Fruit fly (Drosophila melanogaster) whole organism, embryonic: ENCODE measurements around the gene CG11454.

Experiments
- BEAF-32 ChIP-seq: fragments of 200-800 bp; sonication (Bioruptor generic); optimal IDR thresholded peaks from 3 replicates; lab custom pipeline; 2017; ENCODE audit warnings: missing biosample characterization, missing genetic modification characterization, mild to moderate bottlenecking, moderate library complexity, missing genetic modification reagents
- Bgb ChIP-seq: fragments of 200-800 bp; sonication (Bioruptor generic); IDR thresholded peaks from 2 replicates; pipeline ENCODE4 v1.3.6; 2022; ENCODE audit warnings: missing biosample characterization, missing genetic modification characterization; ENCODE audit not compliant: partially characterized antibody
- CG10267 ChIP-seq: fragments of 200-800 bp; sonication (Bioruptor generic); optimal IDR thresholded peaks from 2 replicates; lab custom pipeline; 2018; ENCODE audit warnings: missing biosample characterization, mild to moderate bottlenecking, missing genetic modification characterization, moderate library complexity
- CG10431 ChIP-seq: fragments of 200-800 bp; sonication (Bioruptor generic); optimal IDR thresholded peaks from 3 replicates; lab custom pipeline; 2018; ENCODE audit warnings: missing biosample characterization, mild to moderate bottlenecking, missing genetic modification characterization
- CG10959 ChIP-seq: fragments of 200-800 bp; sonication (Bioruptor generic); IDR thresholded peaks from 2 replicates; pipeline ENCODE4 v1.3.6; 2022; ENCODE audit warnings: missing biosample characterization, missing genetic modification characterization
- CG11504 ChIP-seq: fragments of 200-800 bp; sonication (Bioruptor generic); optimal IDR thresholded peaks from 3 replicates; lab custom pipeline; 2019; ENCODE audit warnings: missing biosample characterization, mild to moderate bottlenecking, missing genetic modification characterization, moderate library complexity
- CG13287 ChIP-seq: fragments of 200-800 bp; sonication (Bioruptor generic); IDR thresholded peaks from 2 replicates; pipeline ENCODE4 v1.3.6; 2022; ENCODE audit warnings: missing biosample characterization, missing genetic modification characterization; ENCODE audit not compliant: partially characterized antibody
- CG14710 ChIP-seq: fragments of 200-800 bp; sonication (Bioruptor generic); optimal IDR thresholded peaks from 3 replicates; lab custom pipeline; 2019; ENCODE audit warnings: missing biosample characterization, mild to moderate bottlenecking, missing genetic modification characterization, moderate library complexity
- CG17612 ChIP-seq: fragments of 200-800 bp; sonication (Bioruptor generic); IDR thresholded peaks from 2 replicates; pipeline ENCODE4 v1.3.6; 2022; ENCODE audit warnings: missing biosample characterization, missing genetic modification characterization
- CG1832 ChIP-seq: fragments of 200-800 bp; sonication (Bioruptor generic); optimal IDR thresholded peaks from 2 replicates; lab custom pipeline; 2017; ENCODE audit warnings: missing biosample characterization, mild to moderate bottlenecking, missing genetic modification characterization, inconsistent platforms
- CG18764 ChIP-seq: fragments of 200-800 bp; sonication (Bioruptor generic); optimal IDR thresholded peaks from 3 replicates; lab custom pipeline; 2016; ENCODE audit warnings: missing biosample characterization, missing genetic modification characterization
- CG2120 ChIP-seq: fragments of 200-800 bp; sonication (Bioruptor generic); optimal IDR thresholded peaks from 3 replicates; lab custom pipeline; 2016; ENCODE audit warnings: missing biosample characterization, missing genetic modification characterization
- CG2129 ChIP-seq: fragments of 200-800 bp; sonication (Bioruptor generic); IDR thresholded peaks from 2 replicates; pipeline ENCODE4 v1.3.6; 2022; ENCODE audit warnings: missing biosample characterization, missing genetic modification characterization; ENCODE audit not compliant: partially characterized antibody
- CG2875 ChIP-seq: fragments of 200-800 bp; sonication (Bioruptor generic); optimal IDR thresholded peaks from 2 replicates; lab custom pipeline; 2017; ENCODE audit warnings: missing biosample characterization, mild to moderate bottlenecking, missing genetic modification characterization, missing genetic modification reagents
- CG3065 ChIP-seq: fragments of 200-800 bp; sonication (Bioruptor generic); optimal IDR thresholded peaks from 2 replicates; lab custom pipeline; 2016; ENCODE audit warnings: missing biosample characterization, missing genetic modification characterization
- CG43689 ChIP-seq: fragments of 200-800 bp; sonication (Bioruptor generic); IDR thresholded peaks from 2 replicates; pipeline ENCODE4 v1.3.6; 2022; ENCODE audit warnings: missing biosample characterization, missing genetic modification characterization
- CG4404 ChIP-seq: fragments of 200-800 bp; sonication (Bioruptor generic); IDR thresholded peaks from 2 replicates; pipeline ENCODE4 v1.3.6; 2022; ENCODE audit warnings: missing biosample characterization, missing genetic modification characterization
- CG6689 ChIP-seq: fragments of 200-800 bp; sonication (Bioruptor generic); IDR thresholded peaks from 2 replicates; pipeline ENCODE4 v1.3.6; 2022; ENCODE audit warnings: missing biosample characterization, missing genetic modification characterization
- CG6791 ChIP-seq: fragments of 200-800 bp; sonication (Bioruptor generic); IDR thresholded peaks from 3 replicates; pipeline ENCODE4 v1.3.6; 2022; ENCODE audit warnings: missing biosample characterization, missing genetic modification characterization; ENCODE audit not compliant: partially characterized antibody
- CG6813 ChIP-seq: fragments of 200-800 bp; sonication (Bioruptor generic); optimal IDR thresholded peaks from 2 replicates; lab custom pipeline; 2017; ENCODE audit warnings: missing biosample characterization, missing genetic modification characterization, mild to moderate bottlenecking, moderate library complexity, missing genetic modification reagents
- CG9437 ChIP-seq: fragments of 200-800 bp; sonication (Bioruptor generic); optimal IDR thresholded peaks from 2 replicates; lab custom pipeline; 2018; ENCODE audit warnings: missing biosample characterization, mild to moderate bottlenecking, missing genetic modification characterization
- CHES-1-like ChIP-seq: fragments of 200-800 bp; sonication (Bioruptor generic); optimal IDR thresholded peaks from 2 replicates; lab custom pipeline; 2016; ENCODE audit warnings: missing biosample characterization, missing genetic modification characterization
- CrebB ChIP-seq: fragments of 200-800 bp; sonication (Bioruptor generic); optimal IDR thresholded peaks from 3 replicates; lab custom pipeline; 2018; ENCODE audit warnings: missing biosample characterization, mild to moderate bottlenecking, missing genetic modification characterization
- Dek ChIP-seq: fragments of 200-800 bp; sonication (Bioruptor generic); optimal IDR thresholded peaks from 3 replicates; lab custom pipeline; 2019; ENCODE audit warnings: missing biosample characterization, mild to moderate bottlenecking, missing genetic modification characterization, moderate library complexity
- HLH4C ChIP-seq: fragments of 200-800 bp; sonication (Bioruptor generic); IDR thresholded peaks from 3 replicates; pipeline ENCODE4 v1.3.6; 2022; ENCODE audit warnings: missing biosample characterization, missing genetic modification characterization; ENCODE audit not compliant: partially characterized antibody
- HLH54F ChIP-seq: fragments of 200-800 bp; sonication (Bioruptor generic); optimal IDR thresholded peaks from 3 replicates; lab custom pipeline; 2016; ENCODE audit warnings: missing biosample characterization, missing genetic modification characterization
- Hmx ChIP-seq: fragments of 200-800 bp; sonication (Bioruptor generic); optimal IDR thresholded peaks from 2 replicates; lab custom pipeline; 2016; ENCODE audit warnings: missing biosample characterization, missing genetic modification characterization
- Optix ChIP-seq: fragments of 200-800 bp; sonication (Bioruptor generic); IDR thresholded peaks from 3 replicates; pipeline ENCODE4 v1.3.6; 2022; ENCODE audit warnings: missing biosample characterization, missing genetic modification characterization
- Sox100B ChIP-seq: fragments of 200-800 bp; sonication (Bioruptor generic); optimal IDR thresholded peaks from 3 replicates; lab custom pipeline; 2018; ENCODE audit warnings: missing biosample characterization, mild to moderate bottlenecking, missing genetic modification characterization
- abd-A ChIP-seq: fragments of 200-800 bp; sonication (Bioruptor generic); optimal IDR thresholded peaks from 3 replicates; lab custom pipeline; 2019; ENCODE audit warnings: missing biosample characterization, mild to moderate bottlenecking, missing genetic modification characterization, moderate library complexity
- bbx ChIP-seq: fragments of 200-800 bp; sonication (Bioruptor generic); IDR thresholded peaks from 2 replicates; pipeline ENCODE4 v1.3.6; 2022; ENCODE audit warnings: missing biosample characterization, missing genetic modification characterization; ENCODE audit not compliant: partially characterized antibody
- crp ChIP-seq, 2 experiments: fragments of 200-800 bp; sonication (Bioruptor generic); optimal IDR thresholded peaks; 2 replicates in 1 of 2; 3 replicates in 1 of 2; lab custom pipeline; 2017; ENCODE audit warnings: missing biosample characterization in 2 of 2, missing genetic modification characterization in 2 of 2, mild to moderate bottlenecking in 1 of 2, moderate library complexity in 1 of 2
- dimm ChIP-seq: fragments of 200-800 bp; sonication (Bioruptor generic); IDR thresholded peaks from 2 replicates; pipeline ENCODE4 v1.3.6; 2022; ENCODE audit warnings: missing biosample characterization, missing genetic modification characterization
- dmrt99B ChIP-seq: fragments of 200-800 bp; sonication (Bioruptor generic); optimal IDR thresholded peaks from 2 replicates; lab custom pipeline; 2018; ENCODE audit warnings: missing biosample characterization, mild to moderate bottlenecking, missing genetic modification characterization, moderate library complexity
- gem ChIP-seq: fragments of 200-800 bp; sonication (Bioruptor generic); optimal IDR thresholded peaks from 2 replicates; lab custom pipeline; 2019; ENCODE audit warnings: missing biosample characterization, mild to moderate bottlenecking, missing genetic modification characterization, moderate library complexity
- gfzf ChIP-seq: fragments of 200-800 bp; sonication (Bioruptor generic); optimal IDR thresholded peaks from 2 replicates; lab custom pipeline; 2016; ENCODE audit warnings: missing biosample characterization, mild to moderate bottlenecking, missing genetic modification characterization, moderate library complexity
- hb ChIP-seq: fragments of 200-800 bp; sonication (Bioruptor generic); IDR thresholded peaks from 3 replicates; pipeline ENCODE4 v1.3.6; 2022; ENCODE audit warnings: missing biosample characterization, missing genetic modification characterization; ENCODE audit not compliant: partially characterized antibody
- ind ChIP-seq: fragments of 200-800 bp; sonication (Bioruptor generic); optimal IDR thresholded peaks from 3 replicates; lab custom pipeline; 2016; ENCODE audit warnings: missing biosample characterization, missing genetic modification characterization
- jumu ChIP-seq: fragments of 200-800 bp; sonication (Bioruptor generic); optimal IDR thresholded peaks from 3 replicates; lab custom pipeline; 2016; ENCODE audit warnings: missing biosample characterization, missing genetic modification characterization
- lov ChIP-seq, 2 experiments: fragments of 200-800 bp in 1 of 2; fragments of >200 bp in 1 of 2; sonication (Bioruptor generic) in 1 of 2; IDR thresholded peaks in 1 of 2; optimal IDR thresholded peaks in 1 of 2; 2 replicates in 1 of 2; 3 replicates in 1 of 2; pipeline versions ENCODE4 v1.3.6 to Lab custom; 2017 to 2022; ENCODE audit warnings: missing biosample characterization in 1 of 2, missing genetic modification characterization in 1 of 2
- p53 ChIP-seq: fragments of 200-800 bp; sonication (Bioruptor generic); optimal IDR thresholded peaks from 2 replicates; lab custom pipeline; 2016; ENCODE audit warnings: missing biosample characterization, missing genetic modification characterization
- pho ChIP-seq: fragments of 200-800 bp; sonication (Bioruptor generic); optimal IDR thresholded peaks from 2 replicates; lab custom pipeline; 2016; ENCODE audit warnings: missing biosample characterization, missing genetic modification characterization
- salm ChIP-seq: fragments of 200-800 bp; sonication (Bioruptor generic); optimal IDR thresholded peaks from 2 replicates; lab custom pipeline; 2018; ENCODE audit warnings: missing biosample characterization, mild to moderate bottlenecking, missing genetic modification characterization
- scrt ChIP-seq: fragments of 200-800 bp; sonication (Bioruptor generic); optimal IDR thresholded peaks from 2 replicates; lab custom pipeline; 2018; ENCODE audit warnings: missing biosample characterization, mild to moderate bottlenecking, missing genetic modification characterization, moderate library complexity
- sens-2 ChIP-seq: fragments of 200-800 bp; sonication (Bioruptor generic); IDR thresholded peaks from 2 replicates; pipeline ENCODE4 v1.3.6; 2022; ENCODE audit warnings: missing biosample characterization, missing genetic modification characterization
- ssp ChIP-seq: fragments of 200-800 bp; sonication (Bioruptor generic); IDR thresholded peaks from 2 replicates; pipeline ENCODE4 v1.3.6; 2022; ENCODE audit warnings: missing biosample characterization, missing genetic modification characterization
- tio ChIP-seq: fragments of 200-800 bp; sonication (Bioruptor generic); optimal IDR thresholded peaks from 2 replicates; lab custom pipeline; 2017; ENCODE audit warnings: missing biosample characterization, missing genetic modification characterization, inconsistent platforms
- tll ChIP-seq, 2 experiments: fragments of 200-800 bp in 1 of 2; fragments of >200 bp in 1 of 2; sonication (Bioruptor generic) in 1 of 2; optimal IDR thresholded peaks; 2 replicates each; lab custom pipeline; 2017 to 2019; ENCODE audit warnings: missing biosample characterization in 2 of 2, missing genetic modification characterization in 2 of 2, mild to moderate bottlenecking in 1 of 2, moderate library complexity in 1 of 2

CG11454 gene

DNA sequence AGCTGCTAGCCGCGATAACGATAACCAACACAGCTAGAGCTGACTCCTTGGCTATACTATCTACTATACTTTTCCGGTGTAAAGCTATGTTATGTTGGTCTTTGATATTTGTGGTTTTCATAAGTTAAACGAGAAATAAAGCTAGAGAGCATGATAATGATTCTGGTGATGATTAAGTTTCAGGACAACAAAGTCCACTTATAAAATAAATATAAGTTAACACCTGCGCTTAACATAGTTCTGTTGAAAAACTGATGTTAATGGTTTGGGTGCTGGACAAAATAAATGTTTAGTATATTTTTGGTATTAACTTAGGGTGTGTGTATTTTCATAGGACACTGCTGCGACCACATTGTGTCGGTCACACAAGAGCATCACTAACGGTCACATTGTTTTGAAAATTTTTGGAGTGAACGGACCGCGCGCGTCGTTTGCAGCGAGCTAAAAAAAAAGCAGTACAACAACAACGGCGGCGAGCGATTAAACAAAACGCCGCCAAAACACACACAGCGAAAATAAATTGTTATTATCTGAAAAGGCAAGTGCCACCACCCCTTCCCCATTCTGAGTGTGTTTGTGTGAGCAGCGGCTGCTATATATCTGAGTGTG is 15.6 kb downstream of the CG11454 start, which contains the start of the genes CG33635 and spen (continued):
- TF ChIP-seq tio (GFP tag; lab: Kevin White, UChicago), result no peak
- TF ChIP-seq hb, result no peak
- TF ChIP-seq CrebB (tag; lab: Kevin White, UChicago), result peak; percentile 58
- no peak for TF ChIP-seq Hmx (GFP tag; lab: Kevin White, UChicago)
- no peak for TF ChIP-seq bbx (GFP tag; lab: Robert Waterston, UW)
- no peak for TF ChIP-seq Optix (GFP tag; lab: Robert Waterston, UW)
- TF ChIP-seq salm (tag; lab: Kevin White, UChicago), result peak; percentile 53
- no peak for TF ChIP-seq CG6791 (GFP tag; lab: Robert Waterston, UW)
- no peak for TF ChIP-seq dimm (GFP tag; lab: Robert Waterston, UW)
- peak; percentile 86 for TF ChIP-seq abd-A (tag; lab: Kevin White, UChicago)
- no peak for TF ChIP-seq HLH54F (GFP tag; lab: Kevin White, UChicago)
- TF ChIP-seq CG3065 (GFP tag; lab: Kevin White, UChicago), result no peak
- TF ChIP-seq CG11504 (tag; lab: Kevin White, UChicago), result peak; percentile 62
- no peak for TF ChIP-seq tll (GFP tag; optimal IDR thresholded peaks at IDR 0.05; lab: Kevin White, UChicago)
- TF ChIP-seq CG17612 (GFP tag; lab: Robert Waterston, UW), result no peak
- no peak for TF ChIP-seq sens-2 (GFP tag; lab: Robert Waterston, UW)
- TF ChIP-seq CHES-1-like, result peak; percentile 65
- peak; percentile 3 for TF ChIP-seq p53
- no peak for TF ChIP-seq jumu (GFP tag; lab: Kevin White, UChicago)
- no peak for TF ChIP-seq CG10959 (GFP tag; lab: Robert Waterston, UW)
- TF ChIP-seq gem (tag; lab: Kevin White, UChicago), result no peak
- no peak for TF ChIP-seq CG6689 (GFP tag; lab: Robert Waterston, UW)
- no peak for TF ChIP-seq CG2875 (GFP tag; lab: Kevin White, UChicago)
- TF ChIP-seq scrt (GFP tag; lab: Kevin White, UChicago), result peak; percentile 16
- peak; percentile 97 for TF ChIP-seq gfzf (GFP tag; lab: Kevin White, UChicago)
- TF ChIP-seq CG2120 (GFP tag; lab: Kevin White, UChicago), result peak; percentile 34
- TF ChIP-seq CG13287 (GFP tag; lab: Robert Waterston, UW), result no peak
- peak in 1 of 2 experiments; percentile 39 for TF ChIP-seq crp (GFP tag; optimal IDR thresholded peaks at IDR 0.05; lab: Kevin White, UChicago)
- TF ChIP-seq CG43689, result no peak
- TF ChIP-seq Bgb, result no peak
- peak; percentile 29 for TF ChIP-seq pho (GFP tag; lab: Kevin White, UChicago)
- TF ChIP-seq Dek (tag; lab: Kevin White, UChicago), result peak; percentile 50
- TF ChIP-seq HLH4C (GFP tag; lab: Robert Waterston, UW), result no peak
- no peak for TF ChIP-seq lov (optimal IDR thresholded peaks at IDR 0.05; lab: Kevin White, UChicago)
- no peak for TF ChIP-seq lov (GFP tag; IDR thresholded peaks at IDR 0.05; lab: Robert Waterston, UW)
- no peak for TF ChIP-seq ssp (GFP tag; lab: Robert Waterston, UW)
- TF ChIP-seq CG2129 (GFP tag; lab: Robert Waterston, UW), result no peak
- TF ChIP-seq CG9437 (GFP tag; lab: Kevin White, UChicago), result no peak
- TF ChIP-seq CG18764 (GFP tag; lab: Kevin White, UChicago), result no peak
- peak; percentile 75 for TF ChIP-seq CG10267
- TF ChIP-seq Sox100B (GFP tag; lab: Kevin White, UChicago), result no peak
- TF ChIP-seq ind (GFP tag; lab: Kevin White, UChicago), result no peak
- TF ChIP-seq CG6813 (GFP tag; lab: Kevin White, UChicago), result no peak
- peak; percentile 75 for TF ChIP-seq CG14710 (tag; lab: Kevin White, UChicago)
- peak; percentile 54 for TF ChIP-seq BEAF-32 (GFP tag; lab: Kevin White, UChicago)
- TF ChIP-seq CG4404 (GFP tag; lab: Robert Waterston, UW), result no peak
- TF ChIP-seq CG1832, result no peak
- TF ChIP-seq dmrt99B (tag; lab: Kevin White, UChicago), result no peak
- no peak for TF ChIP-seq CG10431
